Fruit fly (Drosophila melanogaster) whole organism, embryonic: Measurements from ENCODE around the gene MESK4.

Experiments
- Atf-2 ChIP-seq: fragments of 200-800 bp; sonication (Bioruptor generic); optimal IDR thresholded peaks from 2 replicates; lab custom pipeline; 2016; ENCODE audit warnings: missing biosample characterization, missing genetic modification characterization
- BtbVII ChIP-seq: fragments of 200-800 bp; sonication (Bioruptor generic); optimal IDR thresholded peaks from 3 replicates; lab custom pipeline; 2017; ENCODE audit warnings: missing biosample characterization, mild to moderate bottlenecking, missing genetic modification characterization
- Bteb2 ChIP-seq: fragments of 200-800 bp; sonication (Bioruptor generic); optimal IDR thresholded peaks from 2 replicates; lab custom pipeline; 2016; ENCODE audit warnings: missing biosample characterization, missing genetic modification characterization
- CG11696 ChIP-seq: fragments of 200-800 bp; sonication (Bioruptor generic); IDR thresholded peaks from 2 replicates; pipeline ENCODE4 v1.3.6; 2022; ENCODE audit warnings: missing biosample characterization, missing genetic modification characterization
- CG12104 ChIP-seq: fragments of 200-800 bp; sonication (Bioruptor generic); optimal IDR thresholded peaks from 3 replicates; lab custom pipeline; 2016; ENCODE audit warnings: missing biosample characterization, missing genetic modification characterization
- CG12299 ChIP-seq: fragments of 200-800 bp; sonication (Bioruptor generic); optimal IDR thresholded peaks from 2 replicates; lab custom pipeline; 2018; ENCODE audit warnings: missing biosample characterization, mild to moderate bottlenecking, missing genetic modification characterization
- CG16779 ChIP-seq: fragments of 200-800 bp; sonication (Bioruptor generic); IDR thresholded peaks from 2 replicates; pipeline ENCODE4 v1.3.6; 2022; ENCODE audit warnings: missing biosample characterization, missing genetic modification characterization
- CG17328 ChIP-seq: fragments of 200-800 bp; sonication (Bioruptor generic); IDR thresholded peaks from 2 replicates; pipeline ENCODE4 v1.3.6; 2022; ENCODE audit warnings: missing biosample characterization, missing genetic modification characterization
- CG17829 ChIP-seq: fragments of 200-800 bp; optimal IDR thresholded peaks from 2 replicates; lab custom pipeline; 2019; ENCODE audit warnings: missing biosample characterization, mild to moderate bottlenecking, missing genetic modification characterization, moderate library complexity
- CG30431 ChIP-seq: fragments of 200-800 bp; sonication (Bioruptor generic); optimal IDR thresholded peaks from 2 replicates; lab custom pipeline; 2017; ENCODE audit warnings: missing biosample characterization, missing genetic modification characterization
- CG32532 ChIP-seq: fragments of 200-800 bp; sonication (Bioruptor generic); IDR thresholded peaks from 2 replicates; pipeline ENCODE4 v1.3.6; 2022; ENCODE audit warnings: missing biosample characterization, missing genetic modification characterization
- CG33557 ChIP-seq: fragments of 200-800 bp; sonication (Bioruptor generic); optimal IDR thresholded peaks from 2 replicates; lab custom pipeline; 2019; ENCODE audit warnings: missing biosample characterization, mild to moderate bottlenecking, missing genetic modification characterization, moderate library complexity
- CG34224 ChIP-seq: fragments of 200-800 bp; sonication (Bioruptor generic); IDR thresholded peaks from 3 replicates; pipeline ENCODE4 v1.3.6; 2022; ENCODE audit warnings: missing biosample characterization, missing genetic modification characterization; ENCODE audit not compliant: partially characterized antibody
- CG34422 ChIP-seq: fragments of 200-800 bp; sonication (Bioruptor generic); IDR thresholded peaks from 3 replicates; pipeline ENCODE4 v1.3.6; 2022; ENCODE audit warnings: missing biosample characterization, missing genetic modification characterization
- CG6654 ChIP-seq: fragments of 200-800 bp; sonication (Bioruptor generic); optimal IDR thresholded peaks from 2 replicates; lab custom pipeline; 2017; ENCODE audit warnings: missing biosample characterization, mild to moderate bottlenecking, missing genetic modification characterization
- CG6791 ChIP-seq: fragments of 200-800 bp; sonication (Bioruptor generic); IDR thresholded peaks from 3 replicates; pipeline ENCODE4 v1.3.6; 2022; ENCODE audit warnings: missing biosample characterization, missing genetic modification characterization; ENCODE audit not compliant: partially characterized antibody
- CG7357 ChIP-seq: fragments of 200-800 bp; sonication (Bioruptor generic); IDR thresholded peaks from 3 replicates; pipeline ENCODE4 v1.3.6; 2022; ENCODE audit warnings: missing biosample characterization, missing genetic modification characterization
- CG8281 ChIP-seq: fragments of 200-800 bp; sonication (Bioruptor generic); optimal IDR thresholded peaks from 2 replicates; lab custom pipeline; 2018; ENCODE audit warnings: missing biosample characterization, mild to moderate bottlenecking, missing genetic modification characterization, moderate library complexity
- Dbx ChIP-seq: fragments of 200-800 bp; sonication (Bioruptor generic); IDR thresholded peaks from 3 replicates; pipeline ENCODE4 v1.3.6; 2022; ENCODE audit warnings: missing biosample characterization, missing genetic modification characterization
- Dp ChIP-seq: fragments of 200-800 bp; sonication (Bioruptor generic); optimal IDR thresholded peaks from 2 replicates; lab custom pipeline; 2018; ENCODE audit warnings: missing biosample characterization, mild to moderate bottlenecking, missing genetic modification characterization, moderate library complexity
- Ets97D ChIP-seq: fragments of 200-800 bp; sonication (Bioruptor generic); optimal IDR thresholded peaks from 3 replicates; lab custom pipeline; 2016; ENCODE audit warnings: missing biosample characterization, missing genetic modification characterization
- Jarid2 ChIP-seq: fragments of 200-800 bp; sonication (Bioruptor generic); optimal IDR thresholded peaks from 3 replicates; lab custom pipeline; 2017; ENCODE audit warnings: mild to moderate bottlenecking, missing biosample characterization, missing genetic modification reagents, missing genetic modification characterization
- Mad ChIP-seq: fragments of 200-800 bp; sonication (Bioruptor generic); optimal IDR thresholded peaks from 2 replicates; lab custom pipeline; 2016; ENCODE audit warnings: missing biosample characterization, missing genetic modification characterization
- Ravus ChIP-seq: fragments of 200-800 bp; sonication (Bioruptor generic); IDR thresholded peaks from 2 replicates; pipeline ENCODE4 v1.3.6; 2022; ENCODE audit warnings: missing biosample characterization, missing genetic modification characterization
- Rfx ChIP-seq: fragments of 200-800 bp; sonication (Bioruptor generic); IDR thresholded peaks from 2 replicates; pipeline ENCODE4 v1.3.6; 2022; ENCODE audit warnings: missing biosample characterization, missing genetic modification characterization
- Sox100B ChIP-seq: fragments of 200-800 bp; sonication (Bioruptor generic); optimal IDR thresholded peaks from 3 replicates; lab custom pipeline; 2018; ENCODE audit warnings: missing biosample characterization, mild to moderate bottlenecking, missing genetic modification characterization
- Stat92E ChIP-seq, 3 experiments: fragments of >200 bp in 2 of 3; fragments of 200-800 bp in 1 of 3; sonication (Bioruptor generic) in 1 of 3; optimal IDR thresholded peaks; 2 replicates each; lab custom pipeline; 2017 to 2019; ENCODE audit warnings: missing biosample characterization in 3 of 3, missing genetic modification characterization in 3 of 3, mild to moderate bottlenecking in 1 of 3, moderate library complexity in 1 of 3
- btn ChIP-seq: fragments of 200-800 bp; sonication (Bioruptor generic); optimal IDR thresholded peaks from 2 replicates; lab custom pipeline; 2016; ENCODE audit warnings: missing biosample characterization, missing genetic modification characterization
- chif ChIP-seq, 2 experiments: fragments of 200-800 bp; sonication (Bioruptor generic); optimal IDR thresholded peaks; 3 replicates each; lab custom pipeline; 2016; ENCODE audit warnings: missing biosample characterization in 2 of 2, missing genetic modification characterization in 2 of 2
- dimm ChIP-seq: fragments of 200-800 bp; sonication (Bioruptor generic); IDR thresholded peaks from 2 replicates; pipeline ENCODE4 v1.3.6; 2022; ENCODE audit warnings: missing biosample characterization, missing genetic modification characterization
- dysf ChIP-seq: fragments of 200-800 bp; sonication (Bioruptor generic); IDR thresholded peaks from 3 replicates; pipeline ENCODE4 v1.3.6; 2022; ENCODE audit warnings: missing biosample characterization, missing genetic modification characterization
- ems ChIP-seq: fragments of 200-800 bp; sonication (Bioruptor generic); optimal IDR thresholded peaks from 3 replicates; lab custom pipeline; 2016; ENCODE audit warnings: missing biosample characterization, missing genetic modification characterization
- gro ChIP-seq: fragments of 200-800 bp; sonication (Bioruptor generic); optimal IDR thresholded peaks from 2 replicates; lab custom pipeline; 2016; ENCODE audit warnings: missing biosample characterization, missing genetic modification characterization
- gsb-n ChIP-seq: fragments of 200-800 bp; sonication (Bioruptor generic); optimal IDR thresholded peaks from 3 replicates; lab custom pipeline; 2018; ENCODE audit warnings: missing biosample characterization, mild to moderate bottlenecking, missing genetic modification characterization
- h ChIP-seq: fragments of >200 bp; optimal IDR thresholded peaks from 2 replicates; lab custom pipeline; 2017
- kah ChIP-seq: fragments of 200-800 bp; sonication (Bioruptor generic); optimal IDR thresholded peaks from 2 replicates; lab custom pipeline; 2018; ENCODE audit warnings: missing biosample characterization, mild to moderate bottlenecking, missing genetic modification characterization
- ken ChIP-seq: fragments of 200-800 bp; sonication (Bioruptor generic); IDR thresholded peaks from 3 replicates; pipeline ENCODE4 v1.3.6; 2022; ENCODE audit warnings: missing biosample characterization, missing genetic modification characterization
- knrl ChIP-seq: fragments of 200-800 bp; sonication (Bioruptor generic); IDR thresholded peaks from 3 replicates; pipeline ENCODE4 v1.3.6; 2022; ENCODE audit warnings: missing biosample characterization, missing genetic modification characterization; ENCODE audit not compliant: partially characterized antibody
- lmd ChIP-seq: fragments of 200-800 bp; sonication (Bioruptor generic); IDR thresholded peaks from 2 replicates; pipeline ENCODE4 v1.3.6; 2022; ENCODE audit warnings: missing biosample characterization, missing genetic modification characterization
- pfk ChIP-seq: fragments of 200-800 bp; sonication (Bioruptor generic); optimal IDR thresholded peaks from 2 replicates; lab custom pipeline; 2018; ENCODE audit warnings: missing biosample characterization, mild to moderate bottlenecking, missing genetic modification characterization, moderate library complexity
- psq ChIP-seq: fragments of 200-800 bp; sonication (Bioruptor generic); optimal IDR thresholded peaks from 2 replicates; lab custom pipeline; 2017; ENCODE audit warnings: missing biosample characterization, missing genetic modification characterization
- sisA ChIP-seq: fragments of 200-800 bp; sonication (Bioruptor generic); IDR thresholded peaks from 2 replicates; pipeline ENCODE4 v1.3.6; 2022; ENCODE audit warnings: missing biosample characterization, missing genetic modification characterization
- so ChIP-seq: fragments of 200-800 bp; sonication (Bioruptor generic); IDR thresholded peaks from 3 replicates; pipeline ENCODE4 v1.3.6; 2022; ENCODE audit warnings: missing biosample characterization, missing genetic modification characterization
- sob ChIP-seq: fragments of 200-800 bp; sonication (Bioruptor generic); IDR thresholded peaks from 2 replicates; pipeline ENCODE4 v1.3.6; 2022; ENCODE audit warnings: missing biosample characterization, missing genetic modification characterization
- tgo ChIP-seq: fragments of 200-800 bp; sonication (Bioruptor generic); IDR thresholded peaks from 3 replicates; pipeline ENCODE4 v1.3.6; 2022; ENCODE audit warnings: missing biosample characterization, missing genetic modification characterization
- trem ChIP-seq: fragments of 200-800 bp; optimal IDR thresholded peaks from 3 replicates; lab custom pipeline; 2019; ENCODE audit warnings: missing biosample characterization, mild to moderate bottlenecking, missing genetic modification characterization, moderate library complexity
- zen2 ChIP-seq: fragments of 200-800 bp; sonication (Bioruptor generic); IDR thresholded peaks from 3 replicates; pipeline ENCODE4 v1.3.6; 2022; ENCODE audit warnings: missing biosample characterization, missing genetic modification characterization; ENCODE audit not compliant: partially characterized antibody
- zfh2 ChIP-seq: fragments of 200-800 bp; sonication (Bioruptor generic); optimal IDR thresholded peaks from 2 replicates; lab custom pipeline; 2016; ENCODE audit warnings: missing biosample characterization, missing genetic modification characterization

MESK4 gene

dm6 chr3R:16969361-16970355 lies 19.0 kb upstream of the MESK4 start (continued):
- TF ChIP-seq psq (GFP tag; lab: Kevin White, UChicago) (peak; percentile 38), CG16779 (GFP tag; lab: Robert Waterston, UW) (no peak), Ets97D (peak; percentile 41), Atf-2 (no peak), CG7357 (GFP tag; lab: Robert Waterston, UW) (0 out of 3 replicates have a peak, but pooled peaks have one; percentile 43), gro (GFP tag; lab: Kevin White, UChicago) (no peak), btn (GFP tag; lab: Kevin White, UChicago) (no peak), CG17328 (GFP tag; lab: Robert Waterston, UW) (peak; percentile 69), CG8281 (no peak), ken (GFP tag; lab: Robert Waterston, UW) (peak; percentile 64; the same call in 1 of the 3 replicates), CG6791 (peak; percentile 37; the same call in 1 of the 3 replicates), sisA (GFP tag; lab: Robert Waterston, UW) (peak; percentile 35; the same call in 1 of the 2 replicates), knrl (GFP tag; lab: Robert Waterston, UW) (peak; percentile 53; the same call in 1 of the 3 replicates), Rfx (GFP tag; lab: Robert Waterston, UW) (peak; percentile 78), ems (peak; percentile 17), Dbx (GFP tag; lab: Robert Waterston, UW) (peak; percentile 63), CG6654 (GFP tag; lab: Kevin White, UChicago) (peak; percentile 42), CG30431 (GFP tag; lab: Kevin White, UChicago) (no peak), zfh2 (GFP tag; lab: Kevin White, UChicago) (no peak), CG32532 (peak; percentile 67), dimm (GFP tag; lab: Robert Waterston, UW) (no peak), Dp (GFP tag; lab: Kevin White, UChicago) (peak; percentile 84), BtbVII (no peak), CG17829 (tag; lab: Kevin White, UChicago) (peak; percentile 68), Bteb2 (GFP tag; lab: Kevin White, UChicago) (peak; percentile 25), tgo (GFP tag; lab: Robert Waterston, UW) (peak; percentile 66), lmd (GFP tag; lab: Robert Waterston, UW) (peak; percentile 56; the same call in 1 of the 2 replicates), CG34422 (GFP tag; lab: Robert Waterston, UW) (peak; percentile 62; the same call in 1 of the 3 replicates), sob (GFP tag; lab: Robert Waterston, UW) (peak; percentile 78), Sox100B (peak; percentile 64), Jarid2 (GFP tag; lab: Kevin White, UChicago) (peak; percentile 23), Mad (peak; percentile 9), dysf (GFP tag; lab: Robert Waterston, UW) (peak; percentile 71), zen2 (no peak), pfk (GFP tag; lab: Kevin White, UChicago) (no peak), CG12299 (tag; lab: Kevin White, UChicago) (peak; percentile 33), CG11696 (peak; percentile 15; the same call in 1 of the 2 replicates), h (no peak), trem (peak; percentile 64), CG33557 (GFP tag; lab: Kevin White, UChicago) (peak; percentile 43), gsb-n (peak; percentile 54), Ravus (GFP tag; lab: Robert Waterston, UW) (no peak; the same call in 1 of the 2 replicates), Stat92E (GFP tag; optimal IDR thresholded peaks at IDR 0.05; lab: Kevin White, UChicago) (peak in 1 of 3 experiments; percentile 10), so (peak; percentile 64; the same call in 2 of the 3 replicates), kah (no peak), CG34224 (no peak), CG12104 (GFP tag; lab: Kevin White, UChicago) (peak; percentile 63), chif (GFP tag; optimal IDR thresholded peaks at IDR 0.05; lab: Kevin White, UChicago) (peak; percentile 21 to 38)
